Worm (Caenorhabditis elegans): Measurements from ENCODE around the gene srh-304.

srh-304 gene

ce11 chrV:17828310-17828709, at the start of gene srh-304:
TSS of gene srh-304 (plus strand) at chrV:17828610.
- TF ChIP-seq ztf-7 (tag; optimal IDR thresholded peaks at IDR 0.05), result no peak
- no peak for TF ChIP-seq mxl-3 (GFP tag; optimal IDR thresholded peaks at IDR 0.05)
- TF ChIP-seq zfp-3 (GFP tag; conservative IDR thresholded peaks at IDR 0.05), result no peak
- TF ChIP-seq hlh-11 (tag; optimal IDR thresholded peaks at IDR 0.05), result no peak
- TF ChIP-seq mes-2 (tag; optimal IDR thresholded peaks at IDR 0.05; ENCODE audit: poor library complexity, severe bottlenecking), result no peak
- TF ChIP-seq daf-12 (tag; optimal IDR thresholded peaks at IDR 0.05), result no peak
- no peak for TF ChIP-seq zip-2 (tag; optimal IDR thresholded peaks at IDR 0.05)
- TF ChIP-seq F49E8.2 (tag; optimal IDR thresholded peaks at IDR 0.05; ENCODE audit: borderline replicate concordance), result no peak
- no peak for TF ChIP-seq R02D3.7 (tag; optimal IDR thresholded peaks at IDR 0.05)
- TF ChIP-seq gei-8 (GFP tag; optimal IDR thresholded peaks at IDR 0.05), result no peak
- TF ChIP-seq F44E2.7 (GFP tag; IDR thresholded peaks at IDR 0.05), result no peak
- no peak for TF ChIP-seq spr-1 (tag; optimal IDR thresholded peaks at IDR 0.05)

ce11 chrV:17780285-17780684, 48.1 kb upstream of the srh-304 start:
- TF ChIP-seq dve-1 (tag; optimal IDR thresholded peaks at IDR 0.05; ENCODE audit: insufficient read depth), result peak; percentile 47
- TF ChIP-seq daf-16 (GFP tag; optimal IDR thresholded peaks at IDR 0.05), result no peak
- peak; percentile 21 for TF ChIP-seq daf-16 (tag; optimal IDR thresholded peaks at IDR 0.05)
- TF ChIP-seq dmd-6 (GFP tag; IDR thresholded peaks at IDR 0.05), result peak; percentile 20; the same call in 1 of the 2 replicates
- no peak for TF ChIP-seq nhr-237 (tag; optimal IDR thresholded peaks at IDR 0.05)
- no peak for TF ChIP-seq lsy-2 (tag; optimal IDR thresholded peaks at IDR 0.05)
- peak; percentile 63 for TF ChIP-seq hlh-30 (tag; optimal IDR thresholded peaks at IDR 0.05; ENCODE audit: insufficient read depth)
- TF ChIP-seq lin-1 (GFP tag; IDR thresholded peaks at IDR 0.05), result no peak
- TF ChIP-seq lim-7 (GFP tag; IDR thresholded peaks at IDR 0.05), result no peak
- TF ChIP-seq nhr-25 (tag; optimal IDR thresholded peaks at IDR 0.05; ENCODE audit: borderline replicate concordance, insufficient read depth), result no peak
- no peak for TF ChIP-seq zfp-2 (tag; optimal IDR thresholded peaks at IDR 0.05)
- TF ChIP-seq nhr-11 (tag; optimal IDR thresholded peaks at IDR 0.05), result no peak
- TF ChIP-seq aha-1 (tag), result peak; percentile 13
- no peak for TF ChIP-seq ceh-32 (tag; optimal IDR thresholded peaks at IDR 0.05; ENCODE audit: poor library complexity)
- no peak for TF ChIP-seq unc-130 (GFP tag; optimal IDR thresholded peaks at IDR 0.05)
- peak; percentile 22 for TF ChIP-seq mep-1 (tag; optimal IDR thresholded peaks at IDR 0.05)
- peak; percentile 49; the same call in 1 of the 2 replicates for TF ChIP-seq php-3 (GFP tag; IDR thresholded peaks at IDR 0.05)
- TF ChIP-seq tra-1 (GFP tag; IDR thresholded peaks at IDR 0.05), result no peak
- peak; percentile 53 for TF ChIP-seq pqm-1 (tag; optimal IDR thresholded peaks at IDR 0.05)
- peak; percentile 69 for TF ChIP-seq nhr-28 (tag; optimal IDR thresholded peaks at IDR 0.05)
- peak in 1 of 2 experiments; percentile 30 for TF ChIP-seq unc-62 (GFP tag; optimal IDR thresholded peaks at IDR 0.05 in 1 of 2)
- no peak for TF ChIP-seq unc-62 (tag; optimal IDR thresholded peaks at IDR 0.05)
- no peak for TF ChIP-seq saeg-2 (GFP tag; IDR thresholded peaks at IDR 0.05)

ce11 chrV:17783542-17783941, 44.9 kb upstream of the srh-304 start, which contains the start of gene srab-12:
TSS of gene srab-12 (minus strand) at chrV:17783642.
- TF ChIP-seq D1046.2 (GFP tag; IDR thresholded peaks at IDR 0.05) (no peak), zag-1 (tag; optimal IDR thresholded peaks at IDR 0.05) (no peak), skn-1 (tag; optimal IDR thresholded peaks at IDR 0.05) (no peak), attf-4 (tag; optimal IDR thresholded peaks at IDR 0.05) (no peak), cey-2 (tag; optimal IDR thresholded peaks at IDR 0.05; ENCODE audit: borderline replicate concordance, insufficient read depth) (no peak), dmd-8 (GFP tag; IDR thresholded peaks at IDR 0.05) (no peak), aha-1 (tag) (no peak), ZK337.2 (GFP tag; IDR thresholded peaks at IDR 0.05) (no peak), snpc-1.2 (GFP tag; IDR thresholded peaks at IDR 0.05) (no peak), nhr-111 (GFP tag; optimal IDR thresholded peaks at IDR 0.05) (no peak)

All from whole organism, L4 larva.